Worm (Caenorhabditis elegans) whole organism, L1 larva: ENCODE measurements around the gene gmn-1.
A peak's percentile ranks its signal among the peaks of the same experiment; 100 is the strongest.

Experiments used
- C04F5.9 ChIP-seq: sonication (generic microtip); optimal IDR thresholded peaks from 2 replicates; lab custom pipeline; 2016; ENCODE audit warnings: missing genetic modification characterization, missing compliant biosample characterization
- C16A3.4 ChIP-seq: fragments of 150-350 bp; optimal IDR thresholded peaks from 2 replicates; lab custom pipeline; 2014; ENCODE audit warnings: missing biosample characterization, missing genetic modification characterization
- C34B4.2 ChIP-seq: sonication (generic microtip); optimal IDR thresholded peaks from 2 replicates; lab custom pipeline; 2017; ENCODE audit warnings: mild to moderate bottlenecking, missing genetic modification characterization, missing compliant biosample characterization
- F16B12.6 ChIP-seq: fragments of 150-350 bp; optimal IDR thresholded peaks from 2 replicates; lab custom pipeline; 2014; ENCODE audit warnings: missing biosample characterization, missing genetic modification characterization
- aha-1 ChIP-seq: fragments of 150-350 bp; optimal IDR thresholded peaks from 2 replicates; lab custom pipeline; 2014; ENCODE audit warnings: missing biosample characterization, missing genetic modification characterization
- aly-2 ChIP-seq: fragments of 150-350 bp; optimal IDR thresholded peaks from 2 replicates; lab custom pipeline; 2014; ENCODE audit warnings: missing biosample characterization, missing genetic modification characterization
- blmp-1 ChIP-seq: fragments of 150-350 bp; optimal IDR thresholded peaks from 2 replicates; lab custom pipeline; 2014; ENCODE audit warnings: missing biosample characterization, missing genetic modification characterization
- ceh-8 ChIP-seq: fragments of 200-800 bp; sonication (Bioruptor generic); optimal IDR thresholded peaks from 2 replicates; lab custom pipeline; 2018; ENCODE audit warnings: mild to moderate bottlenecking, missing genetic modification characterization, moderate library complexity, missing compliant biosample characterization
- ceh-82 ChIP-seq, 3 experiments: fragments of 150-350 bp in 1 of 3; sonication (generic microtip) in 2 of 3; optimal IDR thresholded peaks; 2 replicates each; lab custom pipeline; 2014 to 2017; ENCODE audit warnings: missing biosample characterization in 3 of 3, missing genetic modification characterization in 3 of 3
- ceh-90 ChIP-seq: sonication (generic microtip); optimal IDR thresholded peaks from 2 replicates; lab custom pipeline; 2016; ENCODE audit warnings: missing genetic modification characterization, missing compliant biosample characterization
- ces-1 ChIP-seq: fragments of 150-350 bp; optimal IDR thresholded peaks from 2 replicates; lab custom pipeline; 2014; ENCODE audit warnings: missing biosample characterization, missing genetic modification reagents, missing genetic modification characterization
- dpl-1 ChIP-seq, 3 experiments: fragments of 150-350 bp in 2 of 3; sonication (generic microtip) in 1 of 3; optimal IDR thresholded peaks; 2 replicates each; lab custom pipeline; 2014 to 2017; ENCODE audit warnings: missing biosample characterization in 3 of 3, missing genetic modification characterization in 3 of 3, missing genetic modification reagents in 3 of 3
- efl-3 ChIP-seq: fragments of 200-800 bp; sonication (Bioruptor generic); optimal IDR thresholded peaks from 2 replicates; lab custom pipeline; 2018; ENCODE audit warnings: mild to moderate bottlenecking, missing genetic modification characterization, missing compliant biosample characterization
- egl-13 ChIP-seq: sonication (generic microtip); optimal IDR thresholded peaks from 2 replicates; lab custom pipeline; 2016; ENCODE audit warnings: missing genotype, missing genetic modification reagents, missing genetic modification characterization, missing compliant biosample characterization
- fkh-10 ChIP-seq: sonication (generic microtip); optimal IDR thresholded peaks from 2 replicates; lab custom pipeline; 2017; ENCODE audit warnings: missing biosample characterization, missing genetic modification reagents, missing genetic modification characterization
- fkh-4 ChIP-seq: sonication (generic microtip); optimal IDR thresholded peaks from 2 replicates; lab custom pipeline; 2016; ENCODE audit warnings: missing compliant biosample characterization, missing genetic modification characterization, borderline replicate concordance
- hlh-17 ChIP-seq: fragments of 200-800 bp; sonication (Bioruptor generic); optimal IDR thresholded peaks from 2 replicates; lab custom pipeline; 2018; ENCODE audit warnings: missing genetic modification characterization, mild to moderate bottlenecking, missing compliant biosample characterization, moderate library complexity, borderline replicate concordance
- hlh-4 ChIP-seq: sonication (generic microtip); optimal IDR thresholded peaks from 2 replicates; lab custom pipeline; 2016; ENCODE audit warnings: mild to moderate bottlenecking, missing genetic modification characterization, missing compliant biosample characterization
- hpl-2 ChIP-seq: fragments of 150-350 bp; optimal IDR thresholded peaks from 2 replicates; lab custom pipeline; 2014; ENCODE audit warnings: missing biosample characterization, missing genetic modification reagents, missing genetic modification characterization
- irx-1 ChIP-seq: sonication (generic microtip); optimal IDR thresholded peaks from 2 replicates; lab custom pipeline; 2016; ENCODE audit warnings: missing genetic modification characterization, missing compliant biosample characterization
- jun-1 ChIP-seq: fragments of 150-350 bp; optimal IDR thresholded peaks from 2 replicates; lab custom pipeline; 2014; ENCODE audit warnings: missing biosample characterization, missing genetic modification reagents, missing genetic modification characterization
- lin-15B ChIP-seq: fragments of 150-350 bp; sonication (generic microtip); optimal IDR thresholded peaks from 3 replicates; lab custom pipeline; 2014; ENCODE audit warnings: missing biosample characterization, missing genetic modification characterization
- lin-35 ChIP-seq, 2 experiments: fragments of 150-350 bp; optimal IDR thresholded peaks; 2 replicates each; lab custom pipeline; 2014; ENCODE audit warnings: missing biosample characterization in 2 of 2, missing genetic modification characterization in 2 of 2, missing genetic modification reagents in 2 of 2
- lir-3 ChIP-seq: sonication (generic microtip); optimal IDR thresholded peaks from 2 replicates; lab custom pipeline; 2016; ENCODE audit warnings: mild to moderate bottlenecking, missing genetic modification characterization, moderate library complexity, missing compliant biosample characterization; ENCODE audit not compliant: poor library complexity
- mab-9 ChIP-seq: fragments of 200-800 bp; sonication (Bioruptor generic); IDR thresholded peaks from 2 replicates; pipeline ENCODE4 v1.3.6; 2022; ENCODE audit warnings: missing genetic modification reagents, missing genetic modification characterization, missing compliant biosample characterization
- mdl-1 ChIP-seq, 2 experiments: fragments of 150-350 bp; optimal IDR thresholded peaks; 2 replicates each; lab custom pipeline; 2014 to 2017; ENCODE audit warnings: missing biosample characterization in 2 of 2, missing genetic modification characterization in 2 of 2, inconsistent platforms in 1 of 2
- mef-2 ChIP-seq: fragments of 150-350 bp; optimal IDR thresholded peaks from 2 replicates; lab custom pipeline; 2014; ENCODE audit warnings: missing biosample characterization, missing genetic modification characterization
- nhr-11 ChIP-seq: fragments of 150-350 bp; optimal IDR thresholded peaks from 2 replicates; lab custom pipeline; 2014; ENCODE audit warnings: missing biosample characterization, missing genetic modification characterization
- nhr-237 ChIP-seq: fragments of 150-350 bp; optimal IDR thresholded peaks from 2 replicates; lab custom pipeline; 2014; ENCODE audit warnings: missing biosample characterization, missing genetic modification characterization
- nhr-28 ChIP-seq: fragments of 150-350 bp; optimal IDR thresholded peaks from 2 replicates; lab custom pipeline; 2014; ENCODE audit warnings: missing biosample characterization, missing genetic modification characterization
- nhr-47 ChIP-seq: sonication (generic microtip); optimal IDR thresholded peaks from 2 replicates; lab custom pipeline; 2016; ENCODE audit warnings: mild to moderate bottlenecking, missing genetic modification characterization, moderate library complexity, missing compliant biosample characterization
- nhr-71 ChIP-seq: sonication (generic microtip); optimal IDR thresholded peaks from 2 replicates; lab custom pipeline; 2016; ENCODE audit warnings: mild to moderate bottlenecking, missing genetic modification characterization, moderate library complexity, missing compliant biosample characterization
- nhr-76 ChIP-seq: sonication (generic microtip); optimal IDR thresholded peaks from 2 replicates; lab custom pipeline; 2017; ENCODE audit warnings: missing biosample characterization, missing genetic modification characterization
- nhr-77 ChIP-seq: fragments of 150-350 bp; optimal IDR thresholded peaks from 2 replicates; lab custom pipeline; 2014; ENCODE audit warnings: missing biosample characterization, missing genetic modification characterization
- nhr-84 ChIP-seq: sonication (generic microtip); optimal IDR thresholded peaks from 2 replicates; lab custom pipeline; 2017; ENCODE audit warnings: missing biosample characterization, missing genetic modification characterization
- pag-3 ChIP-seq: sonication (generic microtip); optimal IDR thresholded peaks from 2 replicates; lab custom pipeline; 2017; ENCODE audit warnings: missing genetic modification characterization, mild to moderate bottlenecking, missing compliant biosample characterization, antibody characterized with exemption, borderline replicate concordance; ENCODE audit not compliant: insufficient read depth
- pqm-1 ChIP-seq: sonication (generic microtip); optimal IDR thresholded peaks from 3 replicates; lab custom pipeline; 2017; ENCODE audit warnings: missing biosample characterization, missing genetic modification characterization
- rnt-1 ChIP-seq: sonication (generic microtip); optimal IDR thresholded peaks from 2 replicates; lab custom pipeline; 2016; ENCODE audit warnings: mild to moderate bottlenecking, missing genetic modification characterization, moderate library complexity, missing compliant biosample characterization
- skn-1 ChIP-seq: fragments of 150-350 bp; optimal IDR thresholded peaks from 2 replicates; lab custom pipeline; 2014; ENCODE audit warnings: missing biosample characterization, missing genetic modification characterization
- snpc-4 ChIP-seq: fragments of 150-350 bp; optimal IDR thresholded peaks from 2 replicates; lab custom pipeline; 2014; ENCODE audit warnings: missing biosample characterization, missing genetic modification characterization
- snu-23 ChIP-seq: sonication (generic microtip); optimal IDR thresholded peaks from 2 replicates; lab custom pipeline; 2016; ENCODE audit warnings: missing genetic modification characterization, missing compliant biosample characterization
- sox-4 ChIP-seq: sonication (generic microtip); optimal IDR thresholded peaks from 2 replicates; lab custom pipeline; 2016; ENCODE audit warnings: missing genetic modification characterization, missing compliant biosample characterization
- sptf-1 ChIP-seq: fragments of 150-350 bp; optimal IDR thresholded peaks from 2 replicates; lab custom pipeline; 2014; ENCODE audit warnings: missing biosample characterization, missing genetic modification characterization
- swsn-7 ChIP-seq: sonication (generic microtip); optimal IDR thresholded peaks from 2 replicates; lab custom pipeline; 2016; ENCODE audit warnings: missing genetic modification characterization, missing compliant biosample characterization
- tlp-1 ChIP-seq: fragments of 150-350 bp; optimal IDR thresholded peaks from 2 replicates; lab custom pipeline; 2014; ENCODE audit warnings: missing biosample characterization, missing genetic modification characterization
- unc-130 ChIP-seq: fragments of 150-350 bp; optimal IDR thresholded peaks from 2 replicates; lab custom pipeline; 2017; ENCODE audit warnings: missing biosample characterization, missing genetic modification characterization, inconsistent platforms
- unc-86 ChIP-seq: sonication (generic microtip); optimal IDR thresholded peaks from 2 replicates; lab custom pipeline; 2016; ENCODE audit warnings: missing genetic modification characterization, missing compliant biosample characterization
- unc-98 ChIP-seq: fragments of 200-800 bp; sonication (Bioruptor generic); IDR thresholded peaks from 2 replicates; pipeline ENCODE4 v1.3.6; 2022; ENCODE audit warnings: missing genetic modification characterization, missing compliant biosample characterization

The gmn-1 gene

ce11 chrIII:12273598-12274090 is 48.5 kb upstream of the gmn-1 start, which contains the start of the genes Y75B8A.24 and Y75B8A.25 (continued):
- TF ChIP-seq nhr-77 (peak; percentile 27), egl-13 (peak; percentile 93), C34B4.2 (tag; lab: Kevin White, UChicago) (peak; percentile 56), C04F5.9 (tag; lab: Kevin White, UChicago) (peak; percentile 89), ceh-90 (tag; lab: Kevin White, UChicago) (peak; percentile 95), mef-2 (no peak), nhr-11 (tag; lab: Kevin White, UChicago) (peak; percentile 48), unc-86 (tag; lab: Kevin White, UChicago) (peak; percentile 76), mab-9 (peak; percentile 86), F16B12.6 (peak; percentile 51), lin-15B (tag; lab: Kevin White, UChicago) (peak; percentile 75), rnt-1 (tag; lab: Kevin White, UChicago) (peak; percentile 99), nhr-71 (tag; lab: Kevin White, UChicago) (peak; percentile 92), unc-130 (tag; lab: Kevin White, UChicago) (no peak), aly-2 (tag; lab: Kevin White, UChicago) (peak; percentile 81), hlh-17 (GFP tag; lab: Kevin White, UChicago) (no peak), ceh-82 (tag; optimal IDR thresholded peaks at IDR 0.05; lab: Kevin White, UChicago) (peak; percentile 54 to 73 (median 72)), jun-1 (tag; lab: Kevin White, UChicago) (peak; percentile 66), lir-3 (tag; lab: Kevin White, UChicago) (no peak), unc-98 (GFP tag; lab: Robert Waterston, UW) (peak; percentile 81), sox-4 (peak; percentile 92), nhr-237 (no peak), ces-1 (GFP tag; lab: Kevin White, UChicago) (no peak), blmp-1 (peak; percentile 26), nhr-76 (tag; lab: Kevin White, UChicago) (no peak), aha-1 (tag; lab: Kevin White, UChicago) (peak; percentile 1), nhr-84 (tag; lab: Kevin White, UChicago) (no peak), dpl-1 (GFP tag; optimal IDR thresholded peaks at IDR 0.05; lab: Kevin White, UChicago) (peak; percentile 76 to 84 (median 83)), lin-35 (GFP tag; optimal IDR thresholded peaks at IDR 0.05; lab: Kevin White, UChicago) (peak; percentile 83 to 84), irx-1 (tag; lab: Kevin White, UChicago) (peak; percentile 96), hlh-4 (tag; lab: Kevin White, UChicago) (peak; percentile 36), fkh-10 (GFP tag; lab: Kevin White, UChicago) (no peak), sptf-1 (tag; lab: Kevin White, UChicago) (no peak), swsn-7 (tag; lab: Kevin White, UChicago) (peak; percentile 89), nhr-47 (tag; lab: Kevin White, UChicago) (peak; percentile 95), tlp-1 (no peak)

- TF ChIP-seq ceh-8 (GFP tag; lab: Kevin White, UChicago), result no peak
- TF ChIP-seq fkh-10 (GFP tag; lab: Kevin White, UChicago), result no peak
- TF ChIP-seq ces-1 (GFP tag; lab: Kevin White, UChicago), result no peak
- TF ChIP-seq snpc-4 (tag; lab: Kevin White, UChicago), result no peak
- no peak for TF ChIP-seq snu-23 (GFP tag; lab: Kevin White, UChicago)
- TF ChIP-seq pqm-1, result no peak
- no peak for TF ChIP-seq mef-2
- no peak for TF ChIP-seq nhr-11 (tag; lab: Kevin White, UChicago)
- TF ChIP-seq fkh-4 (tag; lab: Kevin White, UChicago), result no peak
- TF ChIP-seq nhr-76 (tag; lab: Kevin White, UChicago), result no peak
- TF ChIP-seq efl-3, result no peak
- TF ChIP-seq hpl-2 (GFP tag; lab: Kevin White, UChicago), result no peak
- no peak for TF ChIP-seq aha-1 (tag; lab: Kevin White, UChicago)
- no peak for TF ChIP-seq pag-3 (tag; lab: Kevin White, UChicago)
- TF ChIP-seq C16A3.4 (tag; lab: Kevin White, UChicago), result no peak
- no peak for TF ChIP-seq nhr-28 (tag; lab: Kevin White, UChicago)
- no peak for TF ChIP-seq mdl-1 (tag; optimal IDR thresholded peaks at IDR 0.05; lab: Kevin White, UChicago)
- no peak for TF ChIP-seq nhr-47 (tag; lab: Kevin White, UChicago)
- TF ChIP-seq skn-1 (tag; lab: Kevin White, UChicago), result no peak
- TF ChIP-seq, all 84 proteins: peak for 0
Measured at ce11 chrIII:12270391-12270790, 45.3 kb upstream of the gmn-1 start.
